Fruit fly (Drosophila melanogaster) whole organism, adult: ENCODE measurements around the gene CG13784.
A peak's percentile ranks its signal among the peaks of the same experiment; 100 is the strongest.

Experiments
- CG11617 ChIP-seq: fragments of 200-800 bp; sonication (Bioruptor generic); optimal IDR thresholded peaks from 2 replicates; lab custom pipeline; 2017; ENCODE audit warnings: mild to moderate bottlenecking, missing biosample characterization, missing genetic modification reagents, missing genetic modification characterization
- CG12768 ChIP-seq: fragments of 200-800 bp; sonication (Bioruptor generic); optimal IDR thresholded peaks from 2 replicates; lab custom pipeline; 2017; ENCODE audit warnings: missing biosample characterization, missing genetic modification characterization, mild to moderate bottlenecking, moderate library complexity, missing genetic modification reagents
- CG14711 ChIP-seq: fragments of 200-800 bp; sonication (Bioruptor generic); optimal IDR thresholded peaks from 2 replicates; lab custom pipeline; 2018; ENCODE audit warnings: missing biosample characterization, mild to moderate bottlenecking, missing genetic modification characterization, moderate library complexity
- CG1620 ChIP-seq: fragments of 200-800 bp; sonication (Bioruptor generic); optimal IDR thresholded peaks from 2 replicates; lab custom pipeline; 2016; ENCODE audit warnings: missing biosample characterization, missing genetic modification characterization
- CG33017 ChIP-seq: fragments of 200-800 bp; sonication (Bioruptor generic); optimal IDR thresholded peaks from 2 replicates; lab custom pipeline; 2018; ENCODE audit warnings: missing biosample characterization, mild to moderate bottlenecking, missing genetic modification characterization, moderate library complexity
- CG5204 ChIP-seq: fragments of 200-800 bp; sonication (Bioruptor generic); optimal IDR thresholded peaks from 2 replicates; lab custom pipeline; 2016; ENCODE audit warnings: missing biosample characterization, missing genetic modification characterization
- CG7045 ChIP-seq: fragments of 200-800 bp; sonication (Bioruptor generic); optimal IDR thresholded peaks from 2 replicates; lab custom pipeline; 2017; ENCODE audit warnings: missing biosample characterization, mild to moderate bottlenecking, missing genetic modification characterization
- CG7101 ChIP-seq: fragments of 200-800 bp; sonication (Bioruptor generic); optimal IDR thresholded peaks from 2 replicates; lab custom pipeline; 2018; ENCODE audit warnings: missing biosample characterization, mild to moderate bottlenecking, missing genetic modification characterization, moderate library complexity
- Clk ChIP-seq: fragments of 200-800 bp; sonication (Bioruptor generic); optimal IDR thresholded peaks from 2 replicates; lab custom pipeline; 2017; ENCODE audit warnings: missing biosample characterization, missing genetic modification characterization
- Crg-1 ChIP-seq: fragments of 200-800 bp; sonication (Bioruptor generic); optimal IDR thresholded peaks from 2 replicates; lab custom pipeline; 2016; ENCODE audit warnings: missing biosample characterization, missing genetic modification characterization
- Hr96 ChIP-seq: fragments of 200-800 bp; sonication (Bioruptor generic); optimal IDR thresholded peaks from 2 replicates; lab custom pipeline; 2016; ENCODE audit warnings: missing biosample characterization, missing genetic modification characterization
- Mnt ChIP-seq: fragments of 200-800 bp; sonication (Bioruptor generic); optimal IDR thresholded peaks from 2 replicates; lab custom pipeline; 2016; ENCODE audit warnings: missing biosample characterization, mild to moderate bottlenecking, missing genetic modification characterization
- bab1 ChIP-seq: fragments of 200-800 bp; sonication (Bioruptor generic); optimal IDR thresholded peaks from 3 replicates; lab custom pipeline; 2019; ENCODE audit warnings: missing biosample characterization, mild to moderate bottlenecking, missing genetic modification characterization, moderate library complexity
- cic ChIP-seq: fragments of 200-800 bp; sonication (Bioruptor generic); optimal IDR thresholded peaks from 2 replicates; lab custom pipeline; 2017; ENCODE audit warnings: missing biosample characterization, mild to moderate bottlenecking, missing genetic modification characterization, moderate library complexity
- cnc ChIP-seq, 2 experiments: fragments of >200 bp; optimal IDR thresholded peaks; 2 replicates each; lab custom pipeline; 2017
- kay ChIP-seq: fragments of 200-800 bp; sonication (Bioruptor generic); peaks from one replicate; lab custom pipeline; 2016; ENCODE audit warnings: missing biosample characterization, missing genetic modification characterization, borderline replicate concordance
- ovo ChIP-seq: fragments of 200-800 bp; sonication (Bioruptor generic); optimal IDR thresholded peaks from 2 replicates; lab custom pipeline; 2016; ENCODE audit warnings: missing biosample characterization, missing genetic modification characterization
- pad ChIP-seq: fragments of 200-800 bp; sonication (Bioruptor generic); optimal IDR thresholded peaks from 3 replicates; lab custom pipeline; 2017; ENCODE audit warnings: missing biosample characterization, missing genetic modification characterization, mild to moderate bottlenecking, moderate library complexity, missing genetic modification reagents
- tj ChIP-seq: fragments of 200-800 bp; sonication (Bioruptor generic); optimal IDR thresholded peaks from 3 replicates; lab custom pipeline; 2017; ENCODE audit warnings: missing biosample characterization, mild to moderate bottlenecking, missing genetic modification characterization, moderate library complexity
- toe ChIP-seq: fragments of 200-800 bp; sonication (Bioruptor generic); optimal IDR thresholded peaks from 2 replicates; lab custom pipeline; 2016; ENCODE audit warnings: missing biosample characterization, missing genetic modification characterization

The CG13784 gene

dm6 chr2L:7199635-7200110, 20.2 kb downstream of the CG13784 start:
- peak; percentile 49 for TF ChIP-seq CG14711
- TF ChIP-seq tj (GFP tag; lab: Kevin White, UChicago) = peak; percentile 2
- TF ChIP-seq CG5204 (GFP tag; lab: Kevin White, UChicago) = peak; percentile 14
- peak; percentile 67 for TF ChIP-seq pad
- TF ChIP-seq cic = peak; percentile 27
- no peak for TF ChIP-seq bab1 (GFP tag; lab: Kevin White, UChicago)
- TF ChIP-seq kay (GFP tag; lab: Kevin White, UChicago) = peak; percentile 71
- TF ChIP-seq ovo (GFP tag; lab: Kevin White, UChicago) = no peak
- no peak for TF ChIP-seq CG33017 (tag; lab: Kevin White, UChicago)
- TF ChIP-seq CG7045 = peak; percentile 49

- TF ChIP-seq CG1620 (GFP tag; lab: Kevin White, UChicago) = no peak
- no peak for TF ChIP-seq kay (GFP tag; lab: Kevin White, UChicago)
- TF ChIP-seq cic = no peak
- no peak for TF ChIP-seq Crg-1 (GFP tag; lab: Kevin White, UChicago)
- no peak for TF ChIP-seq CG11617 (GFP tag; lab: Kevin White, UChicago)
- no peak for TF ChIP-seq CG7101 (tag; lab: Kevin White, UChicago)
- no peak for TF ChIP-seq Clk
- no peak for TF ChIP-seq CG12768 (GFP tag; lab: Kevin White, UChicago)
- no peak for TF ChIP-seq Mnt
- TF ChIP-seq CG5204 (GFP tag; lab: Kevin White, UChicago) = no peak
- no peak for TF ChIP-seq toe
- TF ChIP-seq cnc (optimal IDR thresholded peaks at IDR 0.05; lab: Kevin White, UChicago) = no peak
- no peak for TF ChIP-seq pad
Observed at dm6 chr2L:7198618-7199017, 21.2 kb downstream of the CG13784 start.

- TF ChIP-seq cnc (optimal IDR thresholded peaks at IDR 0.05; lab: Kevin White, UChicago) (no peak), CG1620 (GFP tag; lab: Kevin White, UChicago) (peak; percentile 98), CG33017 (tag; lab: Kevin White, UChicago) (peak; percentile 73), CG5204 (GFP tag; lab: Kevin White, UChicago) (peak; percentile 96), Hr96 (GFP tag; lab: Kevin White, UChicago) (peak; percentile 96), CG11617 (GFP tag; lab: Kevin White, UChicago) (peak; percentile 95), Clk (peak; percentile 95), toe (peak; percentile 98), CG14711 (peak; percentile 84), bab1 (GFP tag; lab: Kevin White, UChicago) (peak; percentile 97), ovo (GFP tag; lab: Kevin White, UChicago) (peak; percentile 90), pad (peak; percentile 84), CG12768 (GFP tag; lab: Kevin White, UChicago) (peak; percentile 92), CG7101 (tag; lab: Kevin White, UChicago) (peak; percentile 89), Crg-1 (GFP tag; lab: Kevin White, UChicago) (peak; percentile 96), kay (GFP tag; lab: Kevin White, UChicago) (peak; percentile 93), cic (peak; percentile 71), CG7045 (peak; percentile 93), tj (GFP tag; lab: Kevin White, UChicago) (peak; percentile 82), Mnt (peak; percentile 88)
Observed at dm6 chr2L:7194351-7195037, 25.3 kb downstream of the CG13784 start, which contains the start of gene CG4497. TSS of gene CG4497 (minus strand) at chr2L:7194588.

dm6 chr2L:7189674-7190073, 30.2 kb downstream of the CG13784 start, which contains the start of gene CG4496:
TSS of gene CG4496 (minus strand) at chr2L:7190010.
- TF ChIP-seq CG5204 (GFP tag; lab: Kevin White, UChicago) (no peak), kay (GFP tag; lab: Kevin White, UChicago) (peak; percentile 16)

dm6 chr2L:7188530-7188996, 31.3 kb downstream of the CG13784 start:
- TF ChIP-seq pad (peak; percentile 93), CG14711 (peak; percentile 95), bab1 (GFP tag; lab: Kevin White, UChicago) (peak; percentile 98), CG1620 (GFP tag; lab: Kevin White, UChicago) (peak; percentile 98), CG33017 (tag; lab: Kevin White, UChicago) (peak; percentile 98), CG11617 (GFP tag; lab: Kevin White, UChicago) (peak; percentile 98), ovo (GFP tag; lab: Kevin White, UChicago) (peak; percentile 97), CG5204 (GFP tag; lab: Kevin White, UChicago) (peak; percentile 99), Hr96 (GFP tag; lab: Kevin White, UChicago) (peak; percentile 97), tj (GFP tag; lab: Kevin White, UChicago) (peak; percentile 93), Mnt (peak; percentile 94), CG7101 (tag; lab: Kevin White, UChicago) (peak; percentile 98), CG7045 (peak; percentile 99), cic (peak; percentile 78), kay (GFP tag; lab: Kevin White, UChicago) (peak; percentile 95), CG12768 (GFP tag; lab: Kevin White, UChicago) (peak; percentile 98), toe (peak; percentile 97), Crg-1 (GFP tag; lab: Kevin White, UChicago) (peak; percentile 96), cnc (optimal IDR thresholded peaks at IDR 0.05; lab: Kevin White, UChicago) (no peak), Clk (peak; percentile 98)
